Worm (Caenorhabditis elegans) whole organism, early embryonic: ENCODE data around the gene mks-5.

Experiments
- F13C5.2 ChIP-seq: sonication (generic microtip); optimal IDR thresholded peaks from 2 replicates; lab custom pipeline; 2017; ENCODE audit warnings: mild to moderate bottlenecking, missing genetic modification characterization, inconsistent platforms, missing compliant biosample characterization
- aly-1 ChIP-seq: sonication (generic microtip); optimal IDR thresholded peaks from 2 replicates; lab custom pipeline; 2016; ENCODE audit warnings: missing genetic modification characterization, missing compliant biosample characterization
- ama-1 ChIP-seq: fragments of 150-350 bp; optimal IDR thresholded peaks from 2 replicates; lab custom pipeline; 2014
- ceh-13 ChIP-seq: fragments of 200-800 bp; sonication (Bioruptor generic); optimal IDR thresholded peaks from 2 replicates; lab custom pipeline; 2018; ENCODE audit warnings: mild to moderate bottlenecking, missing genetic modification characterization, missing compliant biosample characterization
- ets-7 ChIP-seq: sonication (generic microtip); optimal IDR thresholded peaks from 2 replicates; lab custom pipeline; 2016; ENCODE audit warnings: missing genotype, missing genetic modification characterization, missing compliant biosample characterization
- flt-1 ChIP-seq: fragments of 200-800 bp; sonication (Bioruptor generic); IDR thresholded peaks from 2 replicates; pipeline ENCODE4 v1.3.6; 2022; ENCODE audit warnings: missing genetic modification characterization, missing compliant biosample characterization
- hmg-4 ChIP-seq: fragments of 200-800 bp; sonication (Bioruptor generic); optimal IDR thresholded peaks from 2 replicates; lab custom pipeline; 2018; ENCODE audit warnings: mild to moderate bottlenecking, missing genetic modification characterization, missing compliant biosample characterization
- hnd-1 ChIP-seq: sonication (generic microtip); optimal IDR thresholded peaks from 2 replicates; lab custom pipeline; 2016; ENCODE audit warnings: missing genetic modification characterization, missing compliant biosample characterization
- scrt-1 ChIP-seq: fragments of 200-800 bp; sonication (Bioruptor generic); IDR thresholded peaks from 2 replicates; pipeline ENCODE4 v1.3.6; 2022; ENCODE audit warnings: missing genetic modification characterization, missing compliant biosample characterization
- sea-1 ChIP-seq: fragments of 200-800 bp; sonication (Bioruptor generic); conservative IDR thresholded peaks from 2 replicates; pipeline ENCODE4 v1.3.6; 2022; ENCODE audit warnings: missing genetic modification characterization, missing compliant biosample characterization
- tbx-11 ChIP-seq: fragments of 200-800 bp; sonication (Bioruptor generic); IDR thresholded peaks from 2 replicates; pipeline ENCODE4 v1.3.6; 2022; ENCODE audit warnings: missing genetic modification characterization, missing compliant biosample characterization
- tbx-37 ChIP-seq: fragments of 200-800 bp; sonication (Bioruptor generic); conservative IDR thresholded peaks from 2 replicates; pipeline ENCODE4 v1.3.6; 2022; ENCODE audit warnings: missing genetic modification reagents, missing genetic modification characterization, missing compliant biosample characterization

ce11 chrII:10767977-10768376, 47.9 kb downstream of the mks-5 start:
- TF ChIP-seq ama-1 = no peak
- TF ChIP-seq ets-7 (tag; lab: Kevin White, UChicago) = no peak
- TF ChIP-seq hmg-4 (GFP tag; lab: Kevin White, UChicago) = no peak
- TF ChIP-seq F13C5.2 = no peak
- TF ChIP-seq sea-1 = no peak
- no peak for TF ChIP-seq scrt-1
- TF ChIP-seq flt-1 (GFP tag; lab: Robert Waterston, UW) = no peak
- TF ChIP-seq tbx-11 (GFP tag; lab: Robert Waterston, UW) = no peak
- TF ChIP-seq aly-1 (tag; lab: Kevin White, UChicago) = no peak
- TF ChIP-seq hnd-1 = no peak
- no peak for TF ChIP-seq tbx-37 (GFP tag; lab: Robert Waterston, UW)
- TF ChIP-seq ceh-13 = no peak
